Fruit fly (Drosophila melanogaster): ENCODE results near the gene PTPMT1.

The PTPMT1 gene

DNA sequence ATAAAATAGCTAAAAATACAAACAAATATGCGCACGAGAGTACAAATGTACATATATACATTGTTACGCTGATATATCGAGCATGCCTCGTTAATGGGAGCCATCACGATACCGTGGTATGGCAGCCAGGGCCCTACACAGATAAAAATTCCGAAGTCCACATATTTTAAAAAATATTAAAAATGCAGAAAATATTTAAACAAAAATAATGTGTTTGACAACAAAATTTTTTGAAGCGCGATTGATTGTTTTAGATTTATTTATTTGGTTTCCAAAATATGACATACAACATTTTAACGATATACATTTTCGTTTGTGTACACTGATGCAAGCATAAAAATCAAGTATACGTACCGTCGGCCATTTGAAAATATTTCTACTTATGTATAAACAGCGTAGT is 31.4 kb upstream of the PTPMT1 start (continued):
- TF ChIP-seq CG17912 (GFP tag; optimal IDR thresholded peaks at IDR 0.05): no peak
- TF ChIP-seq crc (GFP tag; optimal IDR thresholded peaks at IDR 0.05): peak; percentile 53
- TF ChIP-seq stc (GFP tag; IDR thresholded peaks at IDR 0.05): peak; percentile 81
- TF ChIP-seq Doc2 (GFP tag; IDR thresholded peaks at IDR 0.05): no peak
- peak; percentile 75 for TF ChIP-seq CG10209 (GFP tag; optimal IDR thresholded peaks at IDR 0.05)
- peak; percentile 63 for TF ChIP-seq tap (tag; optimal IDR thresholded peaks at IDR 0.05)
- no peak for TF ChIP-seq ato (GFP tag; IDR thresholded peaks at IDR 0.05; ENCODE audit: partially characterized antibody)
- TF ChIP-seq Chrac-16 (GFP tag; optimal IDR thresholded peaks at IDR 0.05): peak; percentile 56
- TF ChIP-seq pita (GFP tag; optimal IDR thresholded peaks at IDR 0.05): no peak
- peak; percentile 33 for TF ChIP-seq sqz (GFP tag; optimal IDR thresholded peaks at IDR 0.05)
- TF ChIP-seq CG18262 (tag; optimal IDR thresholded peaks at IDR 0.05): peak; percentile 65
- TF ChIP-seq dimm (GFP tag; IDR thresholded peaks at IDR 0.05): no peak
- peak; percentile 77 for TF ChIP-seq HmgZ (tag; optimal IDR thresholded peaks at IDR 0.05)
- TF ChIP-seq dpn (GFP tag; optimal IDR thresholded peaks at IDR 0.05): peak; percentile 65 to 73
- no peak for TF ChIP-seq CG3726 (GFP tag; IDR thresholded peaks at IDR 0.05)
- TF ChIP-seq CG2199 (GFP tag; IDR thresholded peaks at IDR 0.05): no peak
- peak; percentile 14 for TF ChIP-seq Sry-δ (GFP tag; optimal IDR thresholded peaks at IDR 0.05)
- TF ChIP-seq CG6272 (GFP tag; IDR thresholded peaks at IDR 0.05): peak; percentile 43; the same call in 1 of the 2 replicates
- peak; percentile 28 for TF ChIP-seq CG15696 (tag; optimal IDR thresholded peaks at IDR 0.05)
- peak; percentile 79 for TF ChIP-seq lmd (GFP tag; IDR thresholded peaks at IDR 0.05)
- peak; percentile 69 for TF ChIP-seq CG9817 (tag; optimal IDR thresholded peaks at IDR 0.05)
- TF ChIP-seq ATbp (GFP tag; optimal IDR thresholded peaks at IDR 0.05): peak; percentile 46
- no peak for TF ChIP-seq ac (GFP tag; optimal IDR thresholded peaks at IDR 0.05)
- TF ChIP-seq vvl (GFP tag; IDR thresholded peaks at IDR 0.05): peak; percentile 88
- peak; percentile 30 for TF ChIP-seq CG3838 (GFP tag; optimal IDR thresholded peaks at IDR 0.05)
- peak; percentile 35 for TF ChIP-seq Nf-YC (tag; optimal IDR thresholded peaks at IDR 0.05)
- peak; percentile 73 for TF ChIP-seq org-1 (GFP tag; optimal IDR thresholded peaks at IDR 0.05)
- peak; percentile 21 for TF ChIP-seq CG8290 (GFP tag; optimal IDR thresholded peaks at IDR 0.05)
- peak in 1 of 2 experiments; percentile 24 for TF ChIP-seq CG8290 (tag; optimal IDR thresholded peaks at IDR 0.05)
- peak; percentile 1 for TF ChIP-seq luna (GFP tag; optimal IDR thresholded peaks at IDR 0.05)
- TF ChIP-seq CG17186 (GFP tag; optimal IDR thresholded peaks at IDR 0.05): no peak
- peak; percentile 79 for TF ChIP-seq CG6765 (GFP tag; optimal IDR thresholded peaks at IDR 0.05)
- peak; percentile 45 for TF ChIP-seq disco-r (GFP tag; optimal IDR thresholded peaks at IDR 0.05)
- no peak for TF ChIP-seq CG1832 (GFP tag; optimal IDR thresholded peaks at IDR 0.05)
- peak; percentile 67; the same call in 1 of the 3 replicates for TF ChIP-seq Mrtf (GFP tag; IDR thresholded peaks at IDR 0.05)
- peak; percentile 10 for TF ChIP-seq CG8281 (tag; optimal IDR thresholded peaks at IDR 0.05)
- peak; percentile 76 for TF ChIP-seq CG18619 (GFP tag; optimal IDR thresholded peaks at IDR 0.05)
- peak; percentile 74 for TF ChIP-seq GATAe (GFP tag; conservative IDR thresholded peaks at IDR 0.05)
- TF ChIP-seq Mes4 (GFP tag; optimal IDR thresholded peaks at IDR 0.05): peak; percentile 16
- no peak; the same call in 1 of the 2 replicates for TF ChIP-seq CG8765 (GFP tag; IDR thresholded peaks at IDR 0.05)
- TF ChIP-seq CG10462 (GFP tag; optimal IDR thresholded peaks at IDR 0.05): peak; percentile 49
- TF ChIP-seq aop (GFP tag; IDR thresholded peaks at IDR 0.05): no peak
- TF ChIP-seq CG3065 (GFP tag; optimal IDR thresholded peaks at IDR 0.05): peak; percentile 13
- no peak for TF ChIP-seq Kr (GFP tag; optimal IDR thresholded peaks at IDR 0.05)
- no peak for TF ChIP-seq pan (optimal IDR thresholded peaks at IDR 0.05)
- peak in 1 of 2 experiments; percentile 88 for TF ChIP-seq pan (GFP tag; optimal IDR thresholded peaks at IDR 0.05 in 1 of 2, IDR thresholded peaks at IDR 0.05 in 1 of 2)
- TF ChIP-seq CG1647 (GFP tag; optimal IDR thresholded peaks at IDR 0.05): peak; percentile 65
- TF ChIP-seq tll (GFP tag; optimal IDR thresholded peaks at IDR 0.05): no peak
- peak; percentile 19; the same call in 1 of the 3 replicates for TF ChIP-seq sr (GFP tag; IDR thresholded peaks at IDR 0.05)
- TF ChIP-seq eve (GFP tag; optimal IDR thresholded peaks at IDR 0.05): peak in 1 of 2 experiments; percentile 11
- TF ChIP-seq onecut (GFP tag; IDR thresholded peaks at IDR 0.05): no peak
- peak; percentile 14; the same call in 1 of the 2 replicates for TF ChIP-seq CG4360 (GFP tag; IDR thresholded peaks at IDR 0.05)
